Fruit fly (Drosophila melanogaster) whole organism, embryonic: ENCODE data around the gene Gss1.

Experiments used
- Ada2b ChIP-seq: fragments of 200-800 bp; sonication (Bioruptor generic); IDR thresholded peaks from 2 replicates; pipeline ENCODE4 v1.3.6; 2022; ENCODE audit warnings: missing biosample characterization, missing genetic modification characterization
- Blimp-1 ChIP-seq: fragments of 200-800 bp; sonication (Bioruptor generic); optimal IDR thresholded peaks from 3 replicates; lab custom pipeline; 2018; ENCODE audit warnings: missing biosample characterization, missing genetic modification characterization, mild to moderate bottlenecking, moderate library complexity, missing genetic modification reagents
- CG10565 ChIP-seq: fragments of 200-800 bp; sonication (Bioruptor generic); optimal IDR thresholded peaks from 3 replicates; lab custom pipeline; 2016; ENCODE audit warnings: missing biosample characterization, mild to moderate bottlenecking, missing genetic modification characterization
- CG11504 ChIP-seq: fragments of 200-800 bp; sonication (Bioruptor generic); optimal IDR thresholded peaks from 3 replicates; lab custom pipeline; 2019; ENCODE audit warnings: missing biosample characterization, mild to moderate bottlenecking, missing genetic modification characterization, moderate library complexity
- CG11695 ChIP-seq: fragments of 200-800 bp; sonication (Bioruptor generic); IDR thresholded peaks from 3 replicates; pipeline ENCODE4 v1.3.6; 2022; ENCODE audit warnings: missing biosample characterization, missing genetic modification characterization
- CG14014 ChIP-seq: fragments of 200-800 bp; sonication (Bioruptor generic); IDR thresholded peaks from 2 replicates; pipeline ENCODE4 v1.3.6; 2022; ENCODE audit warnings: missing biosample characterization, missing genetic modification characterization
- CG17361 ChIP-seq: fragments of 200-800 bp; sonication (Bioruptor generic); IDR thresholded peaks from 3 replicates; pipeline ENCODE4 v1.3.6; 2022; ENCODE audit warnings: missing biosample characterization, missing genetic modification characterization
- CG31365 ChIP-seq: fragments of 200-800 bp; sonication (Bioruptor generic); optimal IDR thresholded peaks from 2 replicates; lab custom pipeline; 2018; ENCODE audit warnings: missing biosample characterization, mild to moderate bottlenecking, missing genetic modification characterization
- CG42726 ChIP-seq: fragments of 200-800 bp; sonication (Bioruptor generic); IDR thresholded peaks from 2 replicates; pipeline ENCODE4 v1.3.6; 2022; ENCODE audit warnings: missing biosample characterization, missing genetic modification characterization; ENCODE audit not compliant: partially characterized antibody
- CG4328 ChIP-seq: fragments of 200-800 bp; sonication (Bioruptor generic); optimal IDR thresholded peaks from 3 replicates; lab custom pipeline; 2017; ENCODE audit warnings: missing biosample characterization, missing genetic modification reagents, missing genetic modification characterization
- CG6854 ChIP-seq: fragments of 200-800 bp; sonication (Bioruptor generic); optimal IDR thresholded peaks from 3 replicates; lab custom pipeline; 2017; ENCODE audit warnings: missing biosample characterization, mild to moderate bottlenecking, missing genetic modification characterization
- CG7372 ChIP-seq: fragments of 200-800 bp; sonication (Bioruptor generic); IDR thresholded peaks from 2 replicates; pipeline ENCODE4 v1.3.6; 2022; ENCODE audit warnings: missing biosample characterization, missing genetic modification characterization
- CG8089 ChIP-seq: fragments of 200-800 bp; sonication (Bioruptor generic); optimal IDR thresholded peaks from 3 replicates; lab custom pipeline; 2016; ENCODE audit warnings: missing biosample characterization, missing genetic modification characterization
- CG8290 ChIP-seq, 3 experiments: fragments of 200-800 bp; sonication (Bioruptor generic); optimal IDR thresholded peaks; 2 replicates each; lab custom pipeline; 2016 to 2019; ENCODE audit warnings: missing biosample characterization in 3 of 3, missing genetic modification characterization in 3 of 3, mild to moderate bottlenecking in 2 of 3, moderate library complexity in 1 of 3
- Dp ChIP-seq: fragments of 200-800 bp; sonication (Bioruptor generic); optimal IDR thresholded peaks from 2 replicates; lab custom pipeline; 2018; ENCODE audit warnings: missing biosample characterization, mild to moderate bottlenecking, missing genetic modification characterization, moderate library complexity
- Drgx ChIP-seq: fragments of 200-800 bp; sonication (Bioruptor generic); IDR thresholded peaks from 2 replicates; pipeline ENCODE4 v1.3.6; 2022; ENCODE audit warnings: missing biosample characterization, missing genetic modification characterization
- E2f2 ChIP-seq: fragments of 200-800 bp; sonication (Bioruptor generic); IDR thresholded peaks from 2 replicates; pipeline ENCODE4 v1.3.6; 2022; ENCODE audit warnings: missing biosample characterization, missing genetic modification characterization
- ERR ChIP-seq: fragments of 200-800 bp; sonication (Bioruptor generic); optimal IDR thresholded peaks from 2 replicates; lab custom pipeline; 2016; ENCODE audit warnings: missing biosample characterization, missing genetic modification characterization
- Eip74EF ChIP-seq, 2 experiments: fragments of 200-800 bp in 1 of 2; fragments of >200 bp in 1 of 2; sonication (Bioruptor generic) in 1 of 2; optimal IDR thresholded peaks; 2 replicates each; lab custom pipeline; 2017 to 2019; ENCODE audit warnings: missing biosample characterization in 2 of 2, missing genetic modification characterization in 2 of 2, mild to moderate bottlenecking in 1 of 2, moderate library complexity in 1 of 2
- Ets65A ChIP-seq: fragments of 200-800 bp; sonication (Bioruptor generic); peaks from one replicate; lab custom pipeline; 2016; ENCODE audit warnings: missing biosample characterization, missing genetic modification characterization
- Fer2 ChIP-seq: fragments of 200-800 bp; sonication (Bioruptor generic); optimal IDR thresholded peaks from 2 replicates; lab custom pipeline; 2018; ENCODE audit warnings: missing biosample characterization, mild to moderate bottlenecking, missing genetic modification characterization, moderate library complexity
- Hmx ChIP-seq: fragments of 200-800 bp; sonication (Bioruptor generic); optimal IDR thresholded peaks from 2 replicates; lab custom pipeline; 2016; ENCODE audit warnings: missing biosample characterization, missing genetic modification characterization
- Hr78 ChIP-seq, 2 experiments: fragments of 200-800 bp in 1 of 2; fragments of >200 bp in 1 of 2; sonication (Bioruptor generic) in 1 of 2; optimal IDR thresholded peaks; 2 replicates each; lab custom pipeline; 2017 to 2019; ENCODE audit warnings: missing biosample characterization in 2 of 2, missing genetic modification characterization in 2 of 2, mild to moderate bottlenecking in 1 of 2, moderate library complexity in 1 of 2
- Med ChIP-seq: fragments of 200-800 bp; sonication (Bioruptor generic); peaks from one replicate; lab custom pipeline; 2016; ENCODE audit warnings: missing biosample characterization, missing genetic modification characterization, mild to moderate bottlenecking, inconsistent platforms, moderate library complexity
- amos ChIP-seq: fragments of 200-800 bp; sonication (Bioruptor generic); IDR thresholded peaks from 2 replicates; pipeline ENCODE4 v1.3.6; 2022; ENCODE audit warnings: missing biosample characterization, missing genetic modification characterization; ENCODE audit not compliant: partially characterized antibody
- bbx ChIP-seq: fragments of 200-800 bp; sonication (Bioruptor generic); IDR thresholded peaks from 2 replicates; pipeline ENCODE4 v1.3.6; 2022; ENCODE audit warnings: missing biosample characterization, missing genetic modification characterization; ENCODE audit not compliant: partially characterized antibody
- disco-r ChIP-seq: fragments of 200-800 bp; sonication (Bioruptor generic); optimal IDR thresholded peaks from 2 replicates; lab custom pipeline; 2016; ENCODE audit warnings: missing biosample characterization, missing genetic modification characterization
- dmrt11E ChIP-seq: fragments of 200-800 bp; sonication (Bioruptor generic); optimal IDR thresholded peaks from 3 replicates; lab custom pipeline; 2018; ENCODE audit warnings: missing biosample characterization, mild to moderate bottlenecking, missing genetic modification characterization, moderate library complexity
- dysf ChIP-seq: fragments of 200-800 bp; sonication (Bioruptor generic); IDR thresholded peaks from 3 replicates; pipeline ENCODE4 v1.3.6; 2022; ENCODE audit warnings: missing biosample characterization, missing genetic modification characterization
- ewg ChIP-seq: fragments of 200-800 bp; sonication (Bioruptor generic); optimal IDR thresholded peaks from 3 replicates; lab custom pipeline; 2017; ENCODE audit warnings: mild to moderate bottlenecking, missing biosample characterization, missing genetic modification reagents, missing genetic modification characterization
- gcm2 ChIP-seq: fragments of 200-800 bp; sonication (Bioruptor generic); optimal IDR thresholded peaks from 2 replicates; lab custom pipeline; 2016; ENCODE audit warnings: missing biosample characterization, missing genetic modification characterization
- gem ChIP-seq: fragments of 200-800 bp; sonication (Bioruptor generic); optimal IDR thresholded peaks from 2 replicates; lab custom pipeline; 2019; ENCODE audit warnings: missing biosample characterization, mild to moderate bottlenecking, missing genetic modification characterization, moderate library complexity
- hb ChIP-seq: fragments of 200-800 bp; sonication (Bioruptor generic); IDR thresholded peaks from 3 replicates; pipeline ENCODE4 v1.3.6; 2022; ENCODE audit warnings: missing biosample characterization, missing genetic modification characterization; ENCODE audit not compliant: partially characterized antibody
- mld ChIP-seq: fragments of 200-800 bp; sonication (Bioruptor generic); IDR thresholded peaks from 3 replicates; pipeline ENCODE4 v1.3.6; 2022; ENCODE audit warnings: missing biosample characterization, missing genetic modification characterization; ENCODE audit not compliant: partially characterized antibody
- nmo ChIP-seq: fragments of 200-800 bp; sonication (Bioruptor generic); optimal IDR thresholded peaks from 2 replicates; lab custom pipeline; 2018; ENCODE audit warnings: missing biosample characterization, mild to moderate bottlenecking, missing genetic modification characterization, moderate library complexity
- pan ChIP-seq, 4 experiments: fragments of >200 bp in 3 of 4; fragments of 200-800 bp in 1 of 4; sonication (Bioruptor generic) in 1 of 4; optimal IDR thresholded peaks in 3 of 4; IDR thresholded peaks in 1 of 4; 2 replicates each; pipeline versions ENCODE4 v1.3.6 to Lab custom; 2017 to 2022; ENCODE audit warnings: missing biosample characterization in 2 of 4, missing genetic modification characterization in 2 of 4, mixed read lengths in 1 of 4
- prd ChIP-seq, 3 experiments: fragments of >200 bp in 2 of 3; fragments of 200-800 bp in 1 of 3; sonication (Bioruptor generic) in 1 of 3; optimal IDR thresholded peaks in 2 of 3; IDR thresholded peaks in 1 of 3; 2 replicates in 2 of 3; 3 replicates in 1 of 3; pipeline versions ENCODE4 v1.3.6 to Lab custom; 2017 to 2022; ENCODE audit warnings: missing biosample characterization in 1 of 3, missing genetic modification characterization in 1 of 3
- row ChIP-seq: fragments of 200-800 bp; sonication (Bioruptor generic); IDR thresholded peaks from 3 replicates; pipeline ENCODE4 v1.3.6; 2022; ENCODE audit warnings: missing biosample characterization, missing genetic modification characterization
- schlank ChIP-seq: fragments of 200-800 bp; sonication (Bioruptor generic); optimal IDR thresholded peaks from 2 replicates; lab custom pipeline; 2018; ENCODE audit warnings: missing biosample characterization, mild to moderate bottlenecking, missing genetic modification characterization
- sisA ChIP-seq: fragments of 200-800 bp; sonication (Bioruptor generic); IDR thresholded peaks from 2 replicates; pipeline ENCODE4 v1.3.6; 2022; ENCODE audit warnings: missing biosample characterization, missing genetic modification characterization
- slbo ChIP-seq: fragments of 200-800 bp; sonication (Bioruptor generic); IDR thresholded peaks from 2 replicates; pipeline ENCODE4 v1.3.6; 2022; ENCODE audit warnings: missing biosample characterization, missing genetic modification characterization
- stwl ChIP-seq: fragments of 200-800 bp; sonication (Bioruptor generic); optimal IDR thresholded peaks from 3 replicates; lab custom pipeline; 2018; ENCODE audit warnings: missing biosample characterization, mild to moderate bottlenecking, missing genetic modification characterization, moderate library complexity
- yki ChIP-seq: fragments of >200 bp; optimal IDR thresholded peaks from 3 replicates; lab custom pipeline; 2018

The Gss1 gene

dm6 chrX:17915929-17916328 is 26.6 kb downstream of the Gss1 start:
- TF ChIP-seq yki, result no peak
- TF ChIP-seq pan (optimal IDR thresholded peaks at IDR 0.05; lab: Kevin White, UChicago), result no peak
- TF ChIP-seq pan (GFP tag; optimal IDR thresholded peaks at IDR 0.05 in 1 of 2, IDR thresholded peaks at IDR 0.05 in 1 of 2), result peak in 1 of 2 experiments; percentile 19
- TF ChIP-seq Med (GFP tag; lab: Kevin White, UChicago), result peak; percentile 4
- 0 out of 2 replicates have a peak, but pooled peaks have one; percentile 22 for TF ChIP-seq Ada2b (GFP tag; lab: Robert Waterston, UW)
- TF ChIP-seq row (GFP tag; lab: Robert Waterston, UW), result peak; percentile 26; the same call in 2 of the 3 replicates
- TF ChIP-seq gem (tag; lab: Kevin White, UChicago), result peak; percentile 7
- TF ChIP-seq prd (optimal IDR thresholded peaks at IDR 0.05; lab: Kevin White, UChicago), result no peak
- peak; percentile 46; the same call in 2 of the 3 replicates for TF ChIP-seq prd (GFP tag; IDR thresholded peaks at IDR 0.05; lab: Robert Waterston, UW)
- no peak for TF ChIP-seq dmrt11E (tag; lab: Kevin White, UChicago)
- 0 out of 3 replicates have a peak, but pooled peaks have one; percentile 15 for TF ChIP-seq CG11695 (GFP tag; lab: Robert Waterston, UW)
- TF ChIP-seq slbo, result peak; percentile 29; the same call in 1 of the 2 replicates
- TF ChIP-seq nmo, result no peak
- TF ChIP-seq CG14014 (GFP tag; lab: Robert Waterston, UW), result no peak
- TF ChIP-seq ewg (GFP tag; lab: Kevin White, UChicago), result no peak
- no peak for TF ChIP-seq CG7372 (GFP tag; lab: Robert Waterston, UW)
- no peak for TF ChIP-seq bbx
- peak; percentile 50 for TF ChIP-seq Drgx
- TF ChIP-seq sisA, result peak; percentile 24; the same call in 1 of the 2 replicates
- TF ChIP-seq dysf (GFP tag; lab: Robert Waterston, UW), result peak; percentile 11; the same call in 1 of the 3 replicates
- TF ChIP-seq CG10565 (GFP tag; lab: Kevin White, UChicago), result no peak
- TF ChIP-seq CG11504, result peak; percentile 6

- TF ChIP-seq Ets65A (GFP tag; lab: Kevin White, UChicago) (peak; percentile 42), amos (GFP tag; lab: Robert Waterston, UW) (no peak), Drgx (peak; percentile 10; the same call in 1 of the 2 replicates), Blimp-1 (GFP tag; lab: Kevin White, UChicago) (peak; percentile 55)
Observed at dm6 chrX:17917564-17918233, 28.4 kb downstream of the Gss1 start.

DNA sequence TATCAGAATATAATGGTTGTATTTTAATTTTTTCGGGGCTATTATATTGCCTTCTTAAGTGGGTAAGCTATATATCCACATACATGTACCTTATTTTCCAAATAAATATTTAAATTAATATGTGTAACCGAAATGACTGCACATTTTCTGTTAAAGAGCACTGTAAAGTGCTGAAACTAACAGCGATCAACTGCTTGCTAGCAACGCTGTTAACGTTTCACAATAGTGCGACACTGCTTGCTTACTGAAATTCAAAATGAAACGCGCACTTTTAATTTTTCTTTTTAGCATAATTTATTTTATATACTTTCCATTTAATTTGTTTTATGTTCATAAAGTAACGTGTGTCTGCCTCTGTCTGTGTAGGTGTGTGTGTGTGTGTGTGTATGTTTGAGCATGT is 34.7 kb downstream of the Gss1 start:
- TF ChIP-seq CG6854 (no peak), E2f2 (GFP tag; lab: Robert Waterston, UW) (peak; percentile 82), stwl (tag; lab: Kevin White, UChicago) (peak; percentile 62), CG31365 (tag; lab: Kevin White, UChicago) (peak; percentile 91), slbo (no peak), Eip74EF (GFP tag; optimal IDR thresholded peaks at IDR 0.05; lab: Kevin White, UChicago) (peak in 1 of 2 experiments; percentile 28), Fer2 (tag; lab: Kevin White, UChicago) (no peak), schlank (no peak), ERR (GFP tag; lab: Kevin White, UChicago) (no peak), Hmx (GFP tag; lab: Kevin White, UChicago) (no peak), CG4328 (GFP tag; lab: Kevin White, UChicago) (no peak), Dp (GFP tag; lab: Kevin White, UChicago) (peak; percentile 68), hb (GFP tag; lab: Robert Waterston, UW) (no peak), CG8290 (GFP tag; optimal IDR thresholded peaks at IDR 0.05; lab: Kevin White, UChicago) (peak; percentile 1), CG8290 (tag; optimal IDR thresholded peaks at IDR 0.05; lab: Kevin White, UChicago) (no peak), CG17361 (GFP tag; lab: Robert Waterston, UW) (no peak), Hr78 (GFP tag; optimal IDR thresholded peaks at IDR 0.05; lab: Kevin White, UChicago) (no peak), CG8089 (no peak), CG42726 (no peak), gcm2 (GFP tag; lab: Kevin White, UChicago) (no peak), mld (GFP tag; lab: Robert Waterston, UW) (no peak), disco-r (GFP tag; lab: Kevin White, UChicago) (no peak)
